Worm (Caenorhabditis elegans): ENCODE measurements around the gene rip-1.

- no peak for TF ChIP-seq ztf-11 (tag; optimal IDR thresholded peaks at IDR 0.05)
- TF ChIP-seq pqm-1 (tag; optimal IDR thresholded peaks at IDR 0.05): no peak
Observed at ce11 chrIII:10244013-10244412, 14.5 kb downstream of the rip-1 start.
